Worm (Caenorhabditis elegans): ENCODE data around the gene C29E4.10.
"Not testable (repeated sequence)": the region's sequence is repeated elsewhere in the genome, so short reads cannot be mapped to it uniquely, and the experiment has no call there.

Gene C29E4.10

DNA sequence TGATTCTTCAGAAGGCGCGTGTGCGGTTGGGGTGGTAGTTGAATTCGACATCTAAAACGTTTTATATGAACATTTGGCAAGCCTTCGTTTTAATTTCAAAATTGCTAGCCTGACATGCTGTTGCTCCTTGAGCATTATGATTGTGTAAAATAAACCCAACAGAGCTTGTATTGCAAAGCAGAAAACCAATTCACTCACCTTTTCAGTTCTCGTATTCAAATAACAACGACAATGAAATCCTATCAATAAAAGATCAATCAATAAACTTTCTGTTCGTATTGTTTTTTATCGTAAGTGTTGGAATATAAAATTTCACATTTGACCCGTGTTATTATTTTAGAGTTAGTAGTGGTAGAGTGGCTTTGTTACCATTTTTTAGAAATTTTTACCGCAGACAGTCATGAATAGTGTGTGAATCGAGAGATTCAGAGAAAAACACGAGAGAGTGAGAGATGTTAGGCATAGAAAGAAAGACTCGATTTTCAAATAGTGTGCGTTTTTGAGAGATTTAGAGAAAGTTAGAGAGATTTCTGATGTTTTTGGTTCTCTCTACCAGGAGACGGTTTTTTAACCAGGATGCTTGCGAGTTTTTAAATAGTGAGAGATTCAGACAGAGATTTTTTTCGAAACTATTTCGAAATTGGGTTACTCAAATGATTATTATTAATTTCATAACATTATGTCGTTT, 21.4 kb downstream of the C29E4.10 start, which contains the start of gene F54H12.10:
F54H12.10 (minus strand) TSS at position 51 of the 688 bp plus-strand sequence.
- TF ChIP-seq cebp-1 (GFP tag; IDR thresholded peaks at IDR 0.05) = not testable (repeated sequence)
- TF ChIP-seq cebp-1 (tag; optimal IDR thresholded peaks at IDR 0.05) (peak; percentile 40), nfyb-1 (GFP tag; IDR thresholded peaks at IDR 0.05) (peak; percentile 58; the same call in 1 of the 2 replicates), hmg-1.2 (GFP tag; IDR thresholded peaks at IDR 0.05) (peak; percentile 72; the same call in 1 of the 2 replicates), tbp1 (GFP tag; optimal IDR thresholded peaks at IDR 0.05) (peak; percentile 0), B0261.1 (tag; optimal IDR thresholded peaks at IDR 0.05) (peak; percentile 43), rpc-1 (optimal IDR thresholded peaks at IDR 0.05) (peak; percentile 32), rpc-1 (tag; optimal IDR thresholded peaks at IDR 0.05) (peak; percentile 66)

DNA sequence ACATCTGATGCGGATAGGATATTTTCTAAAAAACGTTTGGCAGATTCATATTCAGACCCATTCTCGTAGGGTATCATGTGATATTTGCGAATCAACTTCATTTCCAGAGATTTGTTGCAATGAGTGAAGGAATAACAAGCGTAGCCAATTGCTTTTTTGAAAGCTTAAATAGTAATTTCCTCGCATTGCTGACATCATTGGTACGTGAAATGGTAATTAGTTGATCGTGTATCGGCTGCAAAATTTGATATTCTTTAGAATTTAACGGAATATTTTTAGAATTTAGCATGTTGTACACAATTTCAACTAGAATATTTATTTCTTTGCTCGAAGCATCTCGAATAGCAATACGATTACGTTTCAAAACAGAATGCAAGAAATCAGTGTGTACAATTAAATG, 25.0 kb downstream of the C29E4.10 start, which contains the start of gene F54H12.4:
F54H12.4 (minus strand) TSS at position 101 of the 400 bp plus-strand sequence.
- not testable (repeated sequence) for TF ChIP-seq madf-8 (GFP tag; conservative IDR thresholded peaks at IDR 0.05); egl-44 (GFP tag; IDR thresholded peaks at IDR 0.05); ekl-4 (GFP tag; IDR thresholded peaks at IDR 0.05)

DNA sequence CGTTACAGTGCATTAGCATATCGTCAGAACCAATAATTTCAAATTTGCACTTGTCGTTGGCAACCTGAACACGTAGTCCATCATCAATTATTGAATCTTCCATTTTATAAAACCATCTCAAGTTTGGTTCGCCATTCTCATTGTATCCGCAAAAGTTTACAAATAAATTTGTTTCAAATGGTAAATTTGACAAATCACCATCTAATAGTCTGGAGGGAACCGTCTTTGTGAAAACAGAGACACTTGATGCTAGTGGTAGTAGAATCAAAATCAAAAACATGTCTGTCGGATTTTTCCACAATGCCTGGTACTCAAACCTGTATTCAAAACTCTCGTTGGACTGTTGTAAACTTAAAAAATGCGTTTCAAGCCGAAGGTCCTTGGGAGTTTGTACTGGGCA, 26.6 kb downstream of the C29E4.10 start, which contains the start of gene F54H12.2:
F54H12.2 (plus strand) TSS at position 301 of the 400 bp plus-strand sequence.
- TF ChIP-seq F49E8.2 (tag; optimal IDR thresholded peaks at IDR 0.05; ENCODE audit: insufficient read depth); ccch-3 (GFP tag; optimal IDR thresholded peaks at IDR 0.05); ceh-27 (GFP tag; optimal IDR thresholded peaks at IDR 0.05): not testable (repeated sequence)

DNA sequence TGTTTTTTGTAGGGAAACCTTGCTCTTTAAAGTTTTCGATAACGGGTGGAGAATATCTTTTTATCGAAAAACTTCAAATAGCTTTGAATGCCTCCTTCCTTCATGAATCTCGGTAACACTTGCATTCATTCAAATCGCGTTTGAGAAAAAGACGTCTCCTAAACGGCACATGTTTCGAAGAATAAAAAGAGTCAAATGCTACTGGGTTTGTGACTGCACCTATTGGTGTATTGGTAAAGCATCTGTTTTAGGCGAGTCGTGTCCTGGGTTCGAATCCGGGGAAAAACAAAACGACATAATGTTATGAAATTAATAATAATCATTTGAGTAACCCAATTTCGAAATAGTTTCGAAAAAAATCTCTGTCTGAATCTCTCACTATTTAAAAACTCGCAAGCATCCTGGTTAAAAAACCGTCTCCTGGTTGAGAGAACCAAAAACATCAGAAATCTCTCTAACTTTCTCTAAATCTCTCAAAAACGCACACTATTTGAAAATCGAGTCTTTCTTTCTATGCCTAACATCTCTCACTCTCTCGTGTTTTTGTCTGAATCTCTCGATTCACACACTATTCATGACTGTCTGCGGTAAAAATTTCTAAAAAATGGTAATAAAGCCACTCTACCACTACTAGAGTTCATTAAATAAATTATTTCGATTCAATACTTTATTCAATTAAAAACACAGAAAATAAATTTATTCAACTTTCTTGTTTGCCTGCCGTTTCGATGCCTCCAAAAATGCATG, 28.5 kb downstream of the C29E4.10 start:
- peak; percentile 57 for TF ChIP-seq hmg-1.2 (GFP tag; IDR thresholded peaks at IDR 0.05)
- peak; percentile 14 for TF ChIP-seq tbp1 (GFP tag; optimal IDR thresholded peaks at IDR 0.05)
- peak; percentile 46; the same call in 1 of the 2 replicates for TF ChIP-seq madf-6 (GFP tag; IDR thresholded peaks at IDR 0.05)
- TF ChIP-seq B0261.1 (tag; optimal IDR thresholded peaks at IDR 0.05) = peak; percentile 38
- TF ChIP-seq lin-26 (GFP tag; IDR thresholded peaks at IDR 0.05) = peak; percentile 44; the same call in 1 of the 2 replicates
- peak; percentile 23 for TF ChIP-seq rpc-1 (optimal IDR thresholded peaks at IDR 0.05)
- TF ChIP-seq rpc-1 (tag; optimal IDR thresholded peaks at IDR 0.05) = peak; percentile 66
- TF ChIP-seq ztf-18 (tag; optimal IDR thresholded peaks at IDR 0.05) = peak; percentile 31

- TF ChIP-seq ccch-3 (GFP tag; optimal IDR thresholded peaks at IDR 0.05) = no peak
- no peak for TF ChIP-seq Y53F4B.3 (GFP tag; IDR thresholded peaks at IDR 0.05)
- TF ChIP-seq rcor-1 (GFP tag; IDR thresholded peaks at IDR 0.05) = no peak
These were observed 31.5 kb downstream of the C29E4.10 start, which contains the start of the genes F54H12.8 and F54H12.7 for ce11 chrIII:7969121-7969520. TSS of gene F54H12.8 (minus strand) at chrIII:7969221. TSS of gene F54H12.7 (plus strand) at chrIII:7969349.

DNA sequence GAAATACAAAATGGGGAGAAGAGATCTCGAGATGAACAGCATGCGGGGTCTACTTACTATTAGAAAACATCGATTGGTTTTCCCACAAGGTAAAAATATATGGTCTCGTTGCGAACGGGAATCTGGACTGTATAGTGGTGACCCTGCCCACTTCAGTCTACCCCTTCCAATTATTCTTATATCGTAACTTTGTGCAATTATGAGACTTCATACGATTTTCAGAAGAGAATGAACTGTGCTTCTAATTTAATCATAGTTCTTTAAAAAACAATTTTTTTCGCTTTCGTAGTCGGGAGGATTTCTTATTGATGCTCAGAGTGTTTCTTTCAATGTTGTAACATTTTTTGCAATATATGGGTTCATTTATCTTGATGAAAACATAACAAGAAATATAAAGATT, 34.4 kb downstream of the C29E4.10 start, which contains the start of gene F54H12.5:
F54H12.5 (minus strand) TSS at position 101 of the 400 bp plus-strand sequence.
- no peak for TF ChIP-seq attf-5 (GFP tag; optimal IDR thresholded peaks at IDR 0.05)
- peak; percentile 21 for TF ChIP-seq snpc-3.4 (tag; optimal IDR thresholded peaks at IDR 0.05)
- TF ChIP-seq madf-3 (GFP tag; IDR thresholded peaks at IDR 0.05) = 0 out of 2 replicates have a peak, but pooled peaks have one; percentile 45
- TF ChIP-seq akir-1 (GFP tag; optimal IDR thresholded peaks at IDR 0.05) = no peak
- 0 out of 2 replicates have a peak, but pooled peaks have one; percentile 48 for TF ChIP-seq Y56A3A.18 (GFP tag; IDR thresholded peaks at IDR 0.05)
- no peak for TF ChIP-seq tbp1 (GFP tag; optimal IDR thresholded peaks at IDR 0.05)
- TF ChIP-seq madf-6 (GFP tag; IDR thresholded peaks at IDR 0.05) = peak; percentile 39; the same call in 1 of the 2 replicates
- TF ChIP-seq F49E8.2 (tag; optimal IDR thresholded peaks at IDR 0.05; ENCODE audit: insufficient read depth) = peak; percentile 10
- no peak for TF ChIP-seq lag-1 (GFP tag; IDR thresholded peaks at IDR 0.05)
- no peak for TF ChIP-seq Y95B8A.8 (GFP tag; IDR thresholded peaks at IDR 0.05)
- no peak for TF ChIP-seq sdz-38 (tag; optimal IDR thresholded peaks at IDR 0.05)
- TF ChIP-seq snpc-4 (GFP tag; optimal IDR thresholded peaks at IDR 0.05) = no peak
- no peak for TF ChIP-seq snpc-4 (tag; optimal IDR thresholded peaks at IDR 0.05)
- TF ChIP-seq ekl-4 (GFP tag; IDR thresholded peaks at IDR 0.05) = 0 out of 2 replicates have a peak, but pooled peaks have one; percentile 52
- TF ChIP-seq ama-1 (optimal IDR thresholded peaks at IDR 0.05) = no peak
- TF ChIP-seq ama-1 (GFP tag; optimal IDR thresholded peaks at IDR 0.05) = peak in 1 of 2 experiments; percentile 15
- no peak for TF ChIP-seq chd-7 (tag; optimal IDR thresholded peaks at IDR 0.05)
- no peak for TF ChIP-seq ets-4 (GFP tag; optimal IDR thresholded peaks at IDR 0.05)
- TF ChIP-seq fkh-3 (tag; optimal IDR thresholded peaks at IDR 0.05) = no peak
- no peak for TF ChIP-seq nhr-80 (tag; optimal IDR thresholded peaks at IDR 0.05)
- TF ChIP-seq nfya-1 (tag; optimal IDR thresholded peaks at IDR 0.05; ENCODE audit: borderline replicate concordance, insufficient read depth) = no peak
